Worm (Caenorhabditis elegans) whole organism, young adult: ENCODE data around the gene pkg-2.

Experiments used
- B0336.3 ChIP-seq: fragments of 200-800 bp; sonication (Bioruptor generic); IDR thresholded peaks from 2 replicates; pipeline ENCODE4 v1.3.6; 2022; ENCODE audit warnings: missing genetic modification characterization, missing compliant biosample characterization
- D2030.7 ChIP-seq: fragments of 200-800 bp; sonication (Bioruptor generic); IDR thresholded peaks from 2 replicates; pipeline ENCODE4 v1.3.6; 2022; ENCODE audit warnings: missing genetic modification reagents, missing genetic modification characterization, missing compliant biosample characterization
- F10E7.11 ChIP-seq: sonication (generic microtip); optimal IDR thresholded peaks from 2 replicates; lab custom pipeline; 2017; ENCODE audit warnings: mild to moderate bottlenecking, missing genetic modification characterization, moderate library complexity, missing compliant biosample characterization
- F22D6.2 ChIP-seq: sonication (generic microtip); optimal IDR thresholded peaks from 2 replicates; lab custom pipeline; 2016; ENCODE audit warnings: mild to moderate bottlenecking, missing genetic modification characterization, missing compliant biosample characterization
- F37B4.10 ChIP-seq: fragments of 200-800 bp; sonication (Bioruptor generic); IDR thresholded peaks from 2 replicates; pipeline ENCODE4 v1.3.6; 2022; ENCODE audit warnings: missing genetic modification characterization, missing compliant biosample characterization
- F39B2.1 ChIP-seq: fragments of 200-800 bp; sonication (Bioruptor generic); IDR thresholded peaks from 2 replicates; pipeline ENCODE4 v1.3.6; 2022; ENCODE audit warnings: missing genetic modification reagents, missing genetic modification characterization, missing compliant biosample characterization
- F52B5.7 ChIP-seq: sonication (generic microtip); optimal IDR thresholded peaks from 2 replicates; lab custom pipeline; 2016; ENCODE audit warnings: mild to moderate bottlenecking, missing genetic modification characterization, missing compliant biosample characterization
- Y53G8AR.9 ChIP-seq: fragments of 200-800 bp; sonication (Bioruptor generic); conservative IDR thresholded peaks from 2 replicates; pipeline ENCODE4 v1.3.6; 2022; ENCODE audit warnings: missing genetic modification reagents, missing genetic modification characterization, missing compliant biosample characterization
- ZK185.1 ChIP-seq: sonication (generic microtip); optimal IDR thresholded peaks from 2 replicates; lab custom pipeline; 2016; ENCODE audit warnings: mild to moderate bottlenecking, missing genetic modification characterization, missing compliant biosample characterization; ENCODE audit not compliant: poor library complexity, severe bottlenecking
- ama-1 ChIP-seq, 3 experiments: fragments of 150-350 bp in 1 of 3; sonication (generic microtip) in 2 of 3; optimal IDR thresholded peaks; 2 replicates each; lab custom pipeline; 2014 to 2018; ENCODE audit warnings: missing biosample characterization in 2 of 3, missing genetic modification characterization in 2 of 3, missing genetic modification reagents in 2 of 3
- aptf-2 ChIP-seq: fragments of 200-800 bp; sonication (Bioruptor generic); conservative IDR thresholded peaks from 2 replicates; pipeline ENCODE4 v1.3.6; 2022; ENCODE audit warnings: missing genetic modification reagents, missing genetic modification characterization, missing compliant biosample characterization
- aptf-3 ChIP-seq: fragments of 200-800 bp; sonication (Bioruptor generic); IDR thresholded peaks from 2 replicates; pipeline ENCODE4 v1.3.6; 2022; ENCODE audit warnings: missing genetic modification characterization, missing compliant biosample characterization
- attf-6 ChIP-seq: fragments of 200-800 bp; sonication (Bioruptor generic); IDR thresholded peaks from 2 replicates; pipeline ENCODE4 v1.3.6; 2022; ENCODE audit warnings: missing genetic modification reagents, missing genetic modification characterization, missing compliant biosample characterization
- ccch-3 ChIP-seq: fragments of 200-800 bp; sonication (Bioruptor generic); optimal IDR thresholded peaks from 2 replicates; lab custom pipeline; 2018; ENCODE audit warnings: mild to moderate bottlenecking, missing genetic modification characterization, missing compliant biosample characterization
- cebp-1 ChIP-seq, 2 experiments: fragments of 200-800 bp in 1 of 2; sonication (Bioruptor generic) in 1 of 2; sonication (generic microtip) in 1 of 2; IDR thresholded peaks in 1 of 2; optimal IDR thresholded peaks in 1 of 2; 2 replicates each; pipeline versions ENCODE4 v1.3.6 to Lab custom; 2017 to 2022; ENCODE audit warnings: missing compliant biosample characterization in 2 of 2, missing genetic modification characterization in 2 of 2, mild to moderate bottlenecking in 1 of 2, missing genetic modification reagents in 1 of 2, moderate library complexity in 1 of 2
- ceh-40 ChIP-seq: fragments of 200-800 bp; sonication (Bioruptor generic); IDR thresholded peaks from 2 replicates; pipeline ENCODE4 v1.3.6; 2022; ENCODE audit warnings: missing genetic modification characterization, missing compliant biosample characterization
- ceh-79 ChIP-seq: sonication (generic microtip); optimal IDR thresholded peaks from 2 replicates; lab custom pipeline; 2017; ENCODE audit warnings: mild to moderate bottlenecking, missing genetic modification characterization, missing compliant biosample characterization
- die-1 ChIP-seq: sonication (generic microtip); optimal IDR thresholded peaks from 2 replicates; lab custom pipeline; 2016; ENCODE audit warnings: missing genotype, mild to moderate bottlenecking, missing genetic modification characterization, missing compliant biosample characterization
- dox-1 ChIP-seq: fragments of 200-800 bp; sonication (Bioruptor generic); IDR thresholded peaks from 2 replicates; pipeline ENCODE4 v1.3.6; 2022; ENCODE audit warnings: missing genetic modification reagents, missing genetic modification characterization, missing compliant biosample characterization
- egrh-3 ChIP-seq: fragments of 200-800 bp; sonication (Bioruptor generic); IDR thresholded peaks from 2 replicates; pipeline ENCODE4 v1.3.6; 2022; ENCODE audit warnings: missing genetic modification reagents, missing genetic modification characterization, missing compliant biosample characterization
- fkh-3 ChIP-seq: sonication (generic microtip); optimal IDR thresholded peaks from 2 replicates; lab custom pipeline; 2016; ENCODE audit warnings: mild to moderate bottlenecking, missing genetic modification characterization, missing compliant biosample characterization
- gei-17 ChIP-seq: fragments of 200-800 bp; sonication (Bioruptor generic); optimal IDR thresholded peaks from 2 replicates; lab custom pipeline; 2018; ENCODE audit warnings: mild to moderate bottlenecking, missing genetic modification characterization, missing compliant biosample characterization
- him-1 ChIP-seq: sonication (generic microtip); optimal IDR thresholded peaks from 2 replicates; lab custom pipeline; 2016; ENCODE audit warnings: missing genotype, missing genetic modification reagents, missing genetic modification characterization, missing compliant biosample characterization
- hlh-12 ChIP-seq: sonication (generic microtip); optimal IDR thresholded peaks from 2 replicates; lab custom pipeline; 2016; ENCODE audit warnings: missing genetic modification characterization, missing compliant biosample characterization
- hmg-20 ChIP-seq: fragments of 200-800 bp; sonication (Bioruptor generic); IDR thresholded peaks from 2 replicates; pipeline ENCODE4 v1.3.6; 2022; ENCODE audit warnings: missing genetic modification reagents, missing genetic modification characterization, missing compliant biosample characterization
- lin-26 ChIP-seq: fragments of 200-800 bp; sonication (Bioruptor generic); IDR thresholded peaks from 2 replicates; pipeline ENCODE4 v1.3.6; 2022; ENCODE audit warnings: missing genetic modification reagents, missing genetic modification characterization, missing compliant biosample characterization
- lin-35 ChIP-seq, 3 experiments: fragments of 150-350 bp in 2 of 3; sonication (generic microtip) in 1 of 3; optimal IDR thresholded peaks; 2 replicates each; lab custom pipeline; 2014 to 2018; ENCODE audit warnings: missing biosample characterization in 3 of 3, missing genetic modification characterization in 3 of 3, missing genetic modification reagents in 3 of 3
- lir-1 ChIP-seq: fragments of 200-800 bp; sonication (Bioruptor generic); conservative IDR thresholded peaks from 2 replicates; pipeline ENCODE4 v1.3.6; 2022; ENCODE audit warnings: missing genetic modification reagents, missing genetic modification characterization, missing compliant biosample characterization
- madf-3 ChIP-seq: fragments of 200-800 bp; sonication (Bioruptor generic); IDR thresholded peaks from 2 replicates; pipeline ENCODE4 v1.3.6; 2022; ENCODE audit warnings: missing genetic modification reagents, missing genetic modification characterization, missing compliant biosample characterization
- madf-8 ChIP-seq: fragments of 200-800 bp; sonication (Bioruptor generic); conservative IDR thresholded peaks from 2 replicates; pipeline ENCODE4 v1.3.6; 2022; ENCODE audit warnings: missing genetic modification reagents, missing genetic modification characterization, missing compliant biosample characterization
- mcd-1 ChIP-seq: fragments of 200-800 bp; sonication (Bioruptor generic); IDR thresholded peaks from 2 replicates; pipeline ENCODE4 v1.3.6; 2022; ENCODE audit warnings: missing genetic modification reagents, missing genetic modification characterization, missing compliant biosample characterization
- mxl-1 ChIP-seq: sonication (generic microtip); optimal IDR thresholded peaks from 2 replicates; lab custom pipeline; 2016; ENCODE audit warnings: missing genetic modification characterization, missing compliant biosample characterization
- nfya-1 ChIP-seq: sonication (generic microtip); optimal IDR thresholded peaks from 2 replicates; lab custom pipeline; 2017; ENCODE audit warnings: antibody characterized with exemption, missing compliant biosample characterization, missing genetic modification characterization, borderline replicate concordance; ENCODE audit not compliant: insufficient read depth
- nhr-120 ChIP-seq: fragments of 200-800 bp; sonication (Bioruptor generic); IDR thresholded peaks from 2 replicates; pipeline ENCODE4 v1.3.6; 2022; ENCODE audit warnings: missing genetic modification characterization, missing compliant biosample characterization
- nhr-90 ChIP-seq: sonication (generic microtip); optimal IDR thresholded peaks from 2 replicates; lab custom pipeline; 2016; ENCODE audit warnings: missing genotype, mild to moderate bottlenecking, missing genetic modification characterization, missing compliant biosample characterization
- rcor-1 ChIP-seq: fragments of 200-800 bp; sonication (Bioruptor generic); IDR thresholded peaks from 2 replicates; pipeline ENCODE4 v1.3.6; 2022; ENCODE audit warnings: missing genetic modification reagents, missing genetic modification characterization, missing compliant biosample characterization
- rec-8 ChIP-seq, 2 experiments: sonication (generic microtip); optimal IDR thresholded peaks; 2 replicates each; lab custom pipeline; 2016; ENCODE audit warnings: mild to moderate bottlenecking in 2 of 2, missing genetic modification characterization in 2 of 2, missing genetic modification reagents in 2 of 2, missing genotype in 2 of 2, missing biosample characterization in 1 of 2, missing compliant biosample characterization in 1 of 2, moderate library complexity in 1 of 2
- sdz-38 ChIP-seq: sonication (generic microtip); optimal IDR thresholded peaks from 2 replicates; lab custom pipeline; 2016; ENCODE audit warnings: missing genotype, missing genetic modification characterization, missing compliant biosample characterization
- snpc-1.3 ChIP-seq: sonication (generic microtip); optimal IDR thresholded peaks from 2 replicates; lab custom pipeline; 2017; ENCODE audit warnings: missing genetic modification characterization, mild to moderate bottlenecking, missing compliant biosample characterization, antibody characterized with exemption, moderate library complexity, missing genotype, missing genetic modification reagents; ENCODE audit not compliant: insufficient read depth
- snpc-4 ChIP-seq, 5 experiments: fragments of 150-350 bp in 1 of 5; sonication (generic microtip) in 4 of 5; optimal IDR thresholded peaks; 2 replicates each; lab custom pipeline; 2014 to 2018; ENCODE audit warnings: missing genetic modification characterization in 5 of 5, missing biosample characterization in 3 of 5, antibody characterized with exemption in 2 of 5, mild to moderate bottlenecking in 2 of 5, missing compliant biosample characterization in 2 of 5, missing genotype in 2 of 5, moderate library complexity in 2 of 5, missing genetic modification reagents in 1 of 5
- somi-1 ChIP-seq: fragments of 200-800 bp; sonication (Bioruptor generic); optimal IDR thresholded peaks from 2 replicates; lab custom pipeline; 2018; ENCODE audit warnings: mild to moderate bottlenecking, missing genetic modification characterization, missing compliant biosample characterization
- tbx-9 ChIP-seq: sonication (generic microtip); optimal IDR thresholded peaks from 2 replicates; lab custom pipeline; 2016; ENCODE audit warnings: borderline replicate concordance, missing genetic modification characterization, inconsistent platforms, missing compliant biosample characterization
- ztf-18 ChIP-seq: sonication (generic microtip); optimal IDR thresholded peaks from 2 replicates; lab custom pipeline; 2016; ENCODE audit warnings: missing genotype, mild to moderate bottlenecking, missing genetic modification characterization, missing compliant biosample characterization
- ztf-22 ChIP-seq: fragments of 200-800 bp; sonication (Bioruptor generic); optimal IDR thresholded peaks from 2 replicates; lab custom pipeline; 2018; ENCODE audit warnings: mild to moderate bottlenecking, missing genetic modification characterization, moderate library complexity, missing compliant biosample characterization
- ztf-25 ChIP-seq: fragments of 200-800 bp; sonication (Bioruptor generic); IDR thresholded peaks from 2 replicates; pipeline ENCODE4 v1.3.6; 2022; ENCODE audit warnings: missing genetic modification reagents, missing genetic modification characterization, missing compliant biosample characterization

Gene pkg-2

ce11 chrIV:8585076-8586033 lies 64.7 kb downstream of the pkg-2 start, which contains the start of gene catp-7:
TSS of gene catp-7 (plus strand) at chrIV:8585983.
- TF ChIP-seq aptf-2 (GFP tag; lab: Robert Waterston, UW) = no peak
- no peak for TF ChIP-seq rcor-1 (GFP tag; lab: Robert Waterston, UW)
- TF ChIP-seq him-1 (tag; lab: Kevin White, UChicago) = no peak
- no peak for TF ChIP-seq snpc-1.3
- TF ChIP-seq madf-3 = no peak
- 0 out of 2 replicates have a peak, but pooled peaks have one; percentile 30 for TF ChIP-seq lir-1
- no peak for TF ChIP-seq F37B4.10 (GFP tag; lab: Robert Waterston, UW)
- TF ChIP-seq F52B5.7 (tag; lab: Kevin White, UChicago) = no peak
- no peak for TF ChIP-seq F10E7.11 (tag; lab: Kevin White, UChicago)
- no peak for TF ChIP-seq lin-26 (GFP tag; lab: Robert Waterston, UW)
- TF ChIP-seq ztf-22 (GFP tag; lab: Kevin White, UChicago) = no peak
- TF ChIP-seq ZK185.1 (tag; lab: Kevin White, UChicago) = no peak
- TF ChIP-seq tbx-9 (tag; lab: Kevin White, UChicago) = no peak
- no peak for TF ChIP-seq ztf-18 (tag; lab: Kevin White, UChicago)
- TF ChIP-seq somi-1 (GFP tag; lab: Kevin White, UChicago) = no peak
- no peak for TF ChIP-seq nhr-90 (tag; lab: Kevin White, UChicago)
- no peak for TF ChIP-seq fkh-3 (tag; lab: Kevin White, UChicago)
- no peak for TF ChIP-seq gei-17
- no peak for TF ChIP-seq ceh-79
- TF ChIP-seq snpc-4 (GFP tag; optimal IDR thresholded peaks at IDR 0.05; lab: Kevin White, UChicago) = no peak
- no peak for TF ChIP-seq snpc-4 (tag; optimal IDR thresholded peaks at IDR 0.05; lab: Kevin White, UChicago)
- 0 out of 2 replicates have a peak, but pooled peaks have one; percentile 41 for TF ChIP-seq Y53G8AR.9 (GFP tag; lab: Robert Waterston, UW)
- TF ChIP-seq lin-35 (GFP tag; optimal IDR thresholded peaks at IDR 0.05; lab: Kevin White, UChicago) = no peak
- TF ChIP-seq hmg-20 (GFP tag; lab: Robert Waterston, UW) = no peak
- no peak for TF ChIP-seq hlh-12
- no peak for TF ChIP-seq dox-1 (GFP tag; lab: Robert Waterston, UW)
- TF ChIP-seq ama-1 (optimal IDR thresholded peaks at IDR 0.05; lab: Kevin White, UChicago) = no peak
- no peak for TF ChIP-seq ama-1 (GFP tag; optimal IDR thresholded peaks at IDR 0.05; lab: Kevin White, UChicago)
- no peak for TF ChIP-seq nhr-120 (GFP tag; lab: Robert Waterston, UW)
- no peak for TF ChIP-seq attf-6 (GFP tag; lab: Robert Waterston, UW)
- TF ChIP-seq rec-8 (tag; optimal IDR thresholded peaks at IDR 0.05; lab: Kevin White, UChicago) = no peak
- TF ChIP-seq B0336.3 (GFP tag; lab: Robert Waterston, UW) = no peak
- no peak for TF ChIP-seq ccch-3 (GFP tag; lab: Kevin White, UChicago)
- no peak for TF ChIP-seq ceh-40 (GFP tag; lab: Robert Waterston, UW)
- no peak for TF ChIP-seq mcd-1 (GFP tag; lab: Robert Waterston, UW)
- no peak for TF ChIP-seq F39B2.1 (GFP tag; lab: Robert Waterston, UW)
- TF ChIP-seq aptf-3 = no peak
- TF ChIP-seq egrh-3 (GFP tag; lab: Robert Waterston, UW) = no peak
- TF ChIP-seq die-1 = no peak
- TF ChIP-seq F22D6.2 (tag; lab: Kevin White, UChicago) = no peak
- no peak for TF ChIP-seq sdz-38 (tag; lab: Kevin White, UChicago)
- TF ChIP-seq cebp-1 (GFP tag; IDR thresholded peaks at IDR 0.05; lab: Robert Waterston, UW) = no peak
- TF ChIP-seq cebp-1 (tag; optimal IDR thresholded peaks at IDR 0.05; lab: Kevin White, UChicago) = peak; percentile 58
- TF ChIP-seq D2030.7 (GFP tag; lab: Robert Waterston, UW) = no peak
- no peak for TF ChIP-seq madf-8 (GFP tag; lab: Robert Waterston, UW)
- no peak for TF ChIP-seq mxl-1 (tag; lab: Kevin White, UChicago)
- no peak for TF ChIP-seq ztf-25 (GFP tag; lab: Robert Waterston, UW)
- no peak for TF ChIP-seq nfya-1 (tag; lab: Kevin White, UChicago)
